Worm (Caenorhabditis elegans) whole organism, young adult: ENCODE results near the gene dac-1.

Source experiments
- B0019.2 ChIP-seq: fragments of 200-800 bp; sonication (Bioruptor generic); conservative IDR thresholded peaks from 2 replicates; pipeline ENCODE4 v1.3.6; 2022; ENCODE audit warnings: missing genetic modification reagents, missing genetic modification characterization, missing compliant biosample characterization
- B0261.1 ChIP-seq: sonication (generic microtip); optimal IDR thresholded peaks from 2 replicates; lab custom pipeline; 2016; ENCODE audit warnings: mild to moderate bottlenecking, missing genetic modification characterization, moderate library complexity, missing compliant biosample characterization
- D2030.7 ChIP-seq: fragments of 200-800 bp; sonication (Bioruptor generic); IDR thresholded peaks from 2 replicates; pipeline ENCODE4 v1.3.6; 2022; ENCODE audit warnings: missing genetic modification reagents, missing genetic modification characterization, missing compliant biosample characterization
- F22D6.2 ChIP-seq: sonication (generic microtip); optimal IDR thresholded peaks from 2 replicates; lab custom pipeline; 2016; ENCODE audit warnings: mild to moderate bottlenecking, missing genetic modification characterization, missing compliant biosample characterization
- F33H1.4 ChIP-seq: fragments of 200-800 bp; sonication (Bioruptor generic); IDR thresholded peaks from 2 replicates; pipeline ENCODE4 v1.3.6; 2022; ENCODE audit warnings: missing genetic modification reagents, missing genetic modification characterization, missing compliant biosample characterization
- F39B2.1 ChIP-seq: fragments of 200-800 bp; sonication (Bioruptor generic); IDR thresholded peaks from 2 replicates; pipeline ENCODE4 v1.3.6; 2022; ENCODE audit warnings: missing genetic modification reagents, missing genetic modification characterization, missing compliant biosample characterization
- F49E8.2 ChIP-seq: sonication (generic microtip); optimal IDR thresholded peaks from 3 replicates; lab custom pipeline; 2017; ENCODE audit warnings: missing genetic modification characterization, mild to moderate bottlenecking, missing compliant biosample characterization, antibody characterized with exemption, moderate library complexity; ENCODE audit not compliant: insufficient read depth
- F52B5.7 ChIP-seq: sonication (generic microtip); optimal IDR thresholded peaks from 2 replicates; lab custom pipeline; 2016; ENCODE audit warnings: mild to moderate bottlenecking, missing genetic modification characterization, missing compliant biosample characterization
- F57C9.4 ChIP-seq: sonication (generic microtip); optimal IDR thresholded peaks from 2 replicates; lab custom pipeline; 2017; ENCODE audit warnings: mild to moderate bottlenecking, missing genetic modification characterization, missing compliant biosample characterization
- K11D2.4 ChIP-seq: fragments of 200-800 bp; sonication (Bioruptor generic); IDR thresholded peaks from 2 replicates; pipeline ENCODE4 v1.3.6; 2022; ENCODE audit warnings: missing genetic modification reagents, missing genetic modification characterization, missing compliant biosample characterization
- T07F8.4 ChIP-seq: sonication (generic microtip); optimal IDR thresholded peaks from 2 replicates; lab custom pipeline; 2016; ENCODE audit warnings: mild to moderate bottlenecking, missing genetic modification characterization, moderate library complexity, missing compliant biosample characterization
- T26A5.8 ChIP-seq: sonication (generic microtip); optimal IDR thresholded peaks from 2 replicates; lab custom pipeline; 2016; ENCODE audit warnings: missing genetic modification characterization, missing compliant biosample characterization
- Y53F4B.3 ChIP-seq: fragments of 200-800 bp; sonication (Bioruptor generic); IDR thresholded peaks from 2 replicates; pipeline ENCODE4 v1.3.6; 2022; ENCODE audit warnings: missing genetic modification reagents, missing genetic modification characterization, missing compliant biosample characterization
- Y56A3A.18 ChIP-seq: fragments of 200-800 bp; sonication (Bioruptor generic); IDR thresholded peaks from 2 replicates; pipeline ENCODE4 v1.3.6; 2022; ENCODE audit warnings: missing genetic modification reagents, missing genetic modification characterization, missing compliant biosample characterization
- aptf-2 ChIP-seq: fragments of 200-800 bp; sonication (Bioruptor generic); conservative IDR thresholded peaks from 2 replicates; pipeline ENCODE4 v1.3.6; 2022; ENCODE audit warnings: missing genetic modification reagents, missing genetic modification characterization, missing compliant biosample characterization
- atf-7 ChIP-seq: sonication (generic microtip); optimal IDR thresholded peaks from 2 replicates; lab custom pipeline; 2017; ENCODE audit warnings: mild to moderate bottlenecking, missing genetic modification characterization, missing compliant biosample characterization
- athp-1 ChIP-seq: sonication (generic microtip); optimal IDR thresholded peaks from 2 replicates; lab custom pipeline; 2017; ENCODE audit warnings: mild to moderate bottlenecking, missing genetic modification characterization, missing compliant biosample characterization
- bed-1 ChIP-seq: fragments of 200-800 bp; sonication (Bioruptor generic); IDR thresholded peaks from 2 replicates; pipeline ENCODE4 v1.3.6; 2022; ENCODE audit warnings: missing genetic modification reagents, missing genetic modification characterization, missing compliant biosample characterization
- ccch-3 ChIP-seq: fragments of 200-800 bp; sonication (Bioruptor generic); optimal IDR thresholded peaks from 2 replicates; lab custom pipeline; 2018; ENCODE audit warnings: mild to moderate bottlenecking, missing genetic modification characterization, missing compliant biosample characterization
- ceh-100 ChIP-seq: fragments of 200-800 bp; sonication (Bioruptor generic); IDR thresholded peaks from 2 replicates; pipeline ENCODE4 v1.3.6; 2022; ENCODE audit warnings: missing genetic modification reagents, missing genetic modification characterization, missing compliant biosample characterization
- ceh-40 ChIP-seq: fragments of 200-800 bp; sonication (Bioruptor generic); IDR thresholded peaks from 2 replicates; pipeline ENCODE4 v1.3.6; 2022; ENCODE audit warnings: missing genetic modification characterization, missing compliant biosample characterization
- ceh-79 ChIP-seq: sonication (generic microtip); optimal IDR thresholded peaks from 2 replicates; lab custom pipeline; 2017; ENCODE audit warnings: mild to moderate bottlenecking, missing genetic modification characterization, missing compliant biosample characterization
- ceh-91 ChIP-seq: fragments of 200-800 bp; sonication (Bioruptor generic); IDR thresholded peaks from 2 replicates; pipeline ENCODE4 v1.3.6; 2022; ENCODE audit warnings: missing genetic modification reagents, missing genetic modification characterization, missing compliant biosample characterization
- chd-7 ChIP-seq: sonication (generic microtip); optimal IDR thresholded peaks from 2 replicates; lab custom pipeline; 2016; ENCODE audit warnings: mild to moderate bottlenecking, missing genetic modification characterization, moderate library complexity, missing compliant biosample characterization
- dox-1 ChIP-seq: fragments of 200-800 bp; sonication (Bioruptor generic); IDR thresholded peaks from 2 replicates; pipeline ENCODE4 v1.3.6; 2022; ENCODE audit warnings: missing genetic modification reagents, missing genetic modification characterization, missing compliant biosample characterization
- dpl-1 ChIP-seq: fragments of 150-350 bp; optimal IDR thresholded peaks from 2 replicates; lab custom pipeline; 2014; ENCODE audit warnings: missing biosample characterization, missing genetic modification reagents, missing genetic modification characterization
- fkh-3 ChIP-seq: sonication (generic microtip); optimal IDR thresholded peaks from 2 replicates; lab custom pipeline; 2016; ENCODE audit warnings: mild to moderate bottlenecking, missing genetic modification characterization, missing compliant biosample characterization
- gei-17 ChIP-seq: fragments of 200-800 bp; sonication (Bioruptor generic); optimal IDR thresholded peaks from 2 replicates; lab custom pipeline; 2018; ENCODE audit warnings: mild to moderate bottlenecking, missing genetic modification characterization, missing compliant biosample characterization
- hlh-12 ChIP-seq: sonication (generic microtip); optimal IDR thresholded peaks from 2 replicates; lab custom pipeline; 2016; ENCODE audit warnings: missing genetic modification characterization, missing compliant biosample characterization
- hmg-20 ChIP-seq: fragments of 200-800 bp; sonication (Bioruptor generic); IDR thresholded peaks from 2 replicates; pipeline ENCODE4 v1.3.6; 2022; ENCODE audit warnings: missing genetic modification reagents, missing genetic modification characterization, missing compliant biosample characterization
- hrde-1 ChIP-seq: sonication (generic microtip); optimal IDR thresholded peaks from 2 replicates; lab custom pipeline; 2016; ENCODE audit warnings: missing genetic modification characterization, mild to moderate bottlenecking, missing compliant biosample characterization, moderate library complexity, missing genotype, missing genetic modification reagents, borderline replicate concordance
- lin-26 ChIP-seq: fragments of 200-800 bp; sonication (Bioruptor generic); IDR thresholded peaks from 2 replicates; pipeline ENCODE4 v1.3.6; 2022; ENCODE audit warnings: missing genetic modification reagents, missing genetic modification characterization, missing compliant biosample characterization
- madf-3 ChIP-seq: fragments of 200-800 bp; sonication (Bioruptor generic); IDR thresholded peaks from 2 replicates; pipeline ENCODE4 v1.3.6; 2022; ENCODE audit warnings: missing genetic modification reagents, missing genetic modification characterization, missing compliant biosample characterization
- madf-6 ChIP-seq: fragments of 200-800 bp; sonication (Bioruptor generic); IDR thresholded peaks from 2 replicates; pipeline ENCODE4 v1.3.6; 2022; ENCODE audit warnings: missing genetic modification reagents, missing genetic modification characterization, missing compliant biosample characterization
- mxl-1 ChIP-seq: sonication (generic microtip); optimal IDR thresholded peaks from 2 replicates; lab custom pipeline; 2016; ENCODE audit warnings: missing genetic modification characterization, missing compliant biosample characterization
- nfyb-1 ChIP-seq: fragments of 200-800 bp; sonication (Bioruptor generic); IDR thresholded peaks from 2 replicates; pipeline ENCODE4 v1.3.6; 2022; ENCODE audit warnings: missing genetic modification reagents, missing genetic modification characterization, missing compliant biosample characterization
- nhr-90 ChIP-seq: sonication (generic microtip); optimal IDR thresholded peaks from 2 replicates; lab custom pipeline; 2016; ENCODE audit warnings: missing genotype, mild to moderate bottlenecking, missing genetic modification characterization, missing compliant biosample characterization
- rec-8 ChIP-seq, 2 experiments: sonication (generic microtip); optimal IDR thresholded peaks; 2 replicates each; lab custom pipeline; 2016; ENCODE audit warnings: mild to moderate bottlenecking in 2 of 2, missing genetic modification characterization in 2 of 2, missing genetic modification reagents in 2 of 2, missing genotype in 2 of 2, missing biosample characterization in 1 of 2, missing compliant biosample characterization in 1 of 2, moderate library complexity in 1 of 2
- repo-1 ChIP-seq: sonication (generic microtip); optimal IDR thresholded peaks from 2 replicates; lab custom pipeline; 2017; ENCODE audit warnings: mild to moderate bottlenecking, missing genetic modification characterization, missing compliant biosample characterization
- snpc-3.4 ChIP-seq: sonication (generic microtip); optimal IDR thresholded peaks from 2 replicates; lab custom pipeline; 2017; ENCODE audit warnings: missing genetic modification characterization, mild to moderate bottlenecking, missing compliant biosample characterization, antibody characterized with exemption, moderate library complexity, missing genotype, missing genetic modification reagents
- snpc-4 ChIP-seq, 5 experiments: fragments of 150-350 bp in 1 of 5; sonication (generic microtip) in 4 of 5; optimal IDR thresholded peaks; 2 replicates each; lab custom pipeline; 2014 to 2018; ENCODE audit warnings: missing genetic modification characterization in 5 of 5, missing biosample characterization in 3 of 5, antibody characterized with exemption in 2 of 5, mild to moderate bottlenecking in 2 of 5, missing compliant biosample characterization in 2 of 5, missing genotype in 2 of 5, moderate library complexity in 2 of 5, missing genetic modification reagents in 1 of 5
- somi-1 ChIP-seq: fragments of 200-800 bp; sonication (Bioruptor generic); optimal IDR thresholded peaks from 2 replicates; lab custom pipeline; 2018; ENCODE audit warnings: mild to moderate bottlenecking, missing genetic modification characterization, missing compliant biosample characterization
- tbp1 ChIP-seq: fragments of 200-800 bp; sonication (Bioruptor generic); optimal IDR thresholded peaks from 2 replicates; lab custom pipeline; 2018; ENCODE audit warnings: mild to moderate bottlenecking, missing genetic modification characterization, missing compliant biosample characterization
- tlf-1 ChIP-seq: fragments of 200-800 bp; sonication (Bioruptor generic); optimal IDR thresholded peaks from 2 replicates; lab custom pipeline; 2018; ENCODE audit warnings: mild to moderate bottlenecking, missing genetic modification characterization, missing compliant biosample characterization
- unc-130 ChIP-seq: sonication (generic microtip); optimal IDR thresholded peaks from 2 replicates; lab custom pipeline; 2016; ENCODE audit warnings: missing genetic modification reagents, missing genetic modification characterization, missing compliant biosample characterization
- ztf-22 ChIP-seq: fragments of 200-800 bp; sonication (Bioruptor generic); optimal IDR thresholded peaks from 2 replicates; lab custom pipeline; 2018; ENCODE audit warnings: mild to moderate bottlenecking, missing genetic modification characterization, moderate library complexity, missing compliant biosample characterization
- ztf-25 ChIP-seq: fragments of 200-800 bp; sonication (Bioruptor generic); IDR thresholded peaks from 2 replicates; pipeline ENCODE4 v1.3.6; 2022; ENCODE audit warnings: missing genetic modification reagents, missing genetic modification characterization, missing compliant biosample characterization

The dac-1 gene

ce11 chrIII:794984-795596 is 20.9 kb upstream of the dac-1 start, which contains the start of gene trpp-11 (continued):
- TF ChIP-seq B0261.1 (tag; lab: Kevin White, UChicago): no peak
- peak; percentile 56 for TF ChIP-seq madf-6 (GFP tag; lab: Robert Waterston, UW)
- TF ChIP-seq mxl-1 (tag; lab: Kevin White, UChicago): no peak
- TF ChIP-seq Y56A3A.18 (GFP tag; lab: Robert Waterston, UW): no peak
- no peak for TF ChIP-seq ccch-3 (GFP tag; lab: Kevin White, UChicago)
- TF ChIP-seq chd-7 (tag; lab: Kevin White, UChicago): no peak
- TF ChIP-seq ztf-22 (GFP tag; lab: Kevin White, UChicago): no peak
- no peak for TF ChIP-seq ztf-25 (GFP tag; lab: Robert Waterston, UW)
- peak; percentile 4 for TF ChIP-seq athp-1 (tag; lab: Kevin White, UChicago)
- TF ChIP-seq repo-1 (tag; lab: Kevin White, UChicago): no peak
- TF ChIP-seq T07F8.4 (tag; lab: Kevin White, UChicago): no peak
- TF ChIP-seq dpl-1 (GFP tag; lab: Kevin White, UChicago): no peak
- no peak for TF ChIP-seq somi-1
- no peak for TF ChIP-seq Y53F4B.3 (GFP tag; lab: Robert Waterston, UW)
- TF ChIP-seq fkh-3: no peak
- TF ChIP-seq hrde-1 (tag; lab: Kevin White, UChicago): peak; percentile 51
- no peak for TF ChIP-seq rec-8 (tag; optimal IDR thresholded peaks at IDR 0.05; lab: Kevin White, UChicago)
- TF ChIP-seq bed-1 (GFP tag; lab: Robert Waterston, UW): no peak
- TF ChIP-seq B0019.2: no peak
- TF ChIP-seq F49E8.2 (tag; lab: Kevin White, UChicago): no peak
- no peak for TF ChIP-seq F22D6.2 (tag; lab: Kevin White, UChicago)
- no peak for TF ChIP-seq gei-17
- TF ChIP-seq snpc-4 (GFP tag; optimal IDR thresholded peaks at IDR 0.05; lab: Kevin White, UChicago): no peak
- TF ChIP-seq snpc-4 (tag; optimal IDR thresholded peaks at IDR 0.05; lab: Kevin White, UChicago): no peak
- TF ChIP-seq F52B5.7 (tag; lab: Kevin White, UChicago): no peak
- no peak for TF ChIP-seq atf-7 (tag; lab: Kevin White, UChicago)
- TF ChIP-seq ceh-40 (GFP tag; lab: Robert Waterston, UW): no peak
- no peak for TF ChIP-seq F57C9.4 (tag; lab: Kevin White, UChicago)
- peak; percentile 21; the same call in 1 of the 2 replicates for TF ChIP-seq dox-1 (GFP tag; lab: Robert Waterston, UW)
- peak; percentile 28 for TF ChIP-seq tbp1 (GFP tag; lab: Kevin White, UChicago)
- TF ChIP-seq T26A5.8 (tag; lab: Kevin White, UChicago): no peak
- TF ChIP-seq tlf-1: peak; percentile 24
- TF ChIP-seq nfyb-1 (GFP tag; lab: Robert Waterston, UW): 0 out of 2 replicates have a peak, but pooled peaks have one; percentile 57
- TF ChIP-seq F33H1.4 (GFP tag; lab: Robert Waterston, UW): peak; percentile 28; the same call in 1 of the 2 replicates
- no peak for TF ChIP-seq hlh-12
- no peak for TF ChIP-seq K11D2.4 (GFP tag; lab: Robert Waterston, UW)
- peak; percentile 56 for TF ChIP-seq lin-26
- TF ChIP-seq unc-130: no peak
- TF ChIP-seq nhr-90: no peak
- no peak for TF ChIP-seq aptf-2
- TF ChIP-seq D2030.7: peak; percentile 14; the same call in 1 of the 2 replicates
- 0 out of 2 replicates have a peak, but pooled peaks have one; percentile 8 for TF ChIP-seq ceh-91
- no peak for TF ChIP-seq ceh-100 (GFP tag; lab: Robert Waterston, UW)
- TF ChIP-seq F39B2.1 (GFP tag; lab: Robert Waterston, UW): 0 out of 2 replicates have a peak, but pooled peaks have one; percentile 13
- 0 out of 2 replicates have a peak, but pooled peaks have one; percentile 61 for TF ChIP-seq madf-3 (GFP tag; lab: Robert Waterston, UW)
- TF ChIP-seq ceh-79 (tag; lab: Kevin White, UChicago): peak; percentile 40
- TF ChIP-seq snpc-3.4 (tag; lab: Kevin White, UChicago): peak; percentile 57
- TF ChIP-seq hmg-20: 0 out of 2 replicates have a peak, but pooled peaks have one; percentile 24
